Worm (Caenorhabditis elegans): Measurements from ENCODE around the gene F28A12.10.

- TF ChIP-seq aly-2 (tag; optimal IDR thresholded peaks at IDR 0.05) = no peak
- TF ChIP-seq pqm-1 (tag; optimal IDR thresholded peaks at IDR 0.05) = no peak
- no peak for TF ChIP-seq unc-62 (GFP tag; optimal IDR thresholded peaks at IDR 0.05)
These were observed 49.2 kb upstream of the F28A12.10 start, which contains the start of gene ZC190.7 for ce11 chrV:8686764-8687163.
